Worm (Caenorhabditis elegans) whole organism, midembryonic: Measurements from ENCODE around the gene C33H5.16.

Experiments used
- T22C8.4 ChIP-seq: fragments of 200-800 bp; sonication (Bioruptor generic); IDR thresholded peaks from 2 replicates; pipeline ENCODE4 v1.3.6; 2022; ENCODE audit warnings: missing genetic modification characterization, missing compliant biosample characterization
- cog-1 ChIP-seq: sonication (generic microtip); optimal IDR thresholded peaks from 2 replicates; lab custom pipeline; 2016; ENCODE audit warnings: missing genetic modification characterization, missing compliant biosample characterization
- flt-1 ChIP-seq: fragments of 200-800 bp; sonication (Bioruptor generic); IDR thresholded peaks from 2 replicates; pipeline ENCODE4 v1.3.6; 2022; ENCODE audit warnings: missing genetic modification characterization, missing compliant biosample characterization
- tab-1 ChIP-seq: fragments of 200-800 bp; sonication (Bioruptor generic); IDR thresholded peaks from 2 replicates; pipeline ENCODE4 v1.3.6; 2022; ENCODE audit warnings: missing genetic modification characterization, missing compliant biosample characterization
- ztf-23 ChIP-seq: fragments of 200-800 bp; sonication (Bioruptor generic); IDR thresholded peaks from 2 replicates; pipeline ENCODE4 v1.3.6; 2022; ENCODE audit warnings: missing genetic modification reagents, missing genetic modification characterization, missing compliant biosample characterization
- ztf-29 ChIP-seq: fragments of 200-800 bp; sonication (Bioruptor generic); IDR thresholded peaks from 2 replicates; pipeline ENCODE4 v1.3.6; 2022; ENCODE audit warnings: missing genetic modification reagents, missing genetic modification characterization, missing compliant biosample characterization

DNA sequence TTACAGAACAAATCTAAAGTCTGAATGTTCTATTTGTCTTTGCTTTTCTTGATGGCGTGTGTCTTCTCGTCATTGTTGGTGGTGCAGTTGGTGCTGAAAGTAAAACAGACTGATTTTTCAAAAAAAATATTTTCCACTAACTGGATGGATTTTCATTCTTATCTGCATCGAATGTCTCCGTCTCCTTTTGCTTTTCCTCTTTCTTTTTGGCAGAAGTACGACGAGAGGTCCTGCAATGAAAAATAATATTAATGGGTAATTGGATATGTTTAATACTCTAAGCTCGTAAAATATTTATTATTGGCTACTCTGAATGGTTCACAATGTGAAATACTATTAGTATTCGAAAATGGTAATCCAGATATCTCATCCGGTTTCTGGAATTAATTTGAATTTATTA is 43.0 kb downstream of the C33H5.16 start, which contains the start of gene del-7:
- no peak for TF ChIP-seq ztf-29 (GFP tag; lab: Robert Waterston, UW)
- TF ChIP-seq tab-1, result no peak
- no peak for TF ChIP-seq flt-1 (GFP tag; lab: Robert Waterston, UW)
- TF ChIP-seq ztf-23, result no peak
- no peak for TF ChIP-seq cog-1 (tag; lab: Kevin White, UChicago)
- no peak for TF ChIP-seq T22C8.4
